Fruit fly (Drosophila melanogaster) whole organism, embryonic: ENCODE data around the gene CG1494.
A peak's percentile ranks its signal among the peaks of the same experiment; 100 is the strongest.

ENCODE experiments used
- C15 ChIP-seq: fragments of 200-800 bp; sonication (Bioruptor generic); IDR thresholded peaks from 3 replicates; pipeline ENCODE4 v1.3.6; 2022; ENCODE audit warnings: missing biosample characterization, missing genetic modification characterization
- CG1024 ChIP-seq: fragments of 200-800 bp; sonication (Bioruptor generic); IDR thresholded peaks from 2 replicates; pipeline ENCODE4 v1.3.6; 2022; ENCODE audit warnings: missing biosample characterization, missing genetic modification characterization
- CG10274 ChIP-seq: fragments of 200-800 bp; sonication (Bioruptor generic); optimal IDR thresholded peaks from 3 replicates; lab custom pipeline; 2017; ENCODE audit warnings: missing biosample characterization, mild to moderate bottlenecking, missing genetic modification characterization
- CG12155 ChIP-seq: fragments of 200-800 bp; sonication (Bioruptor generic); optimal IDR thresholded peaks from 3 replicates; lab custom pipeline; 2016; ENCODE audit warnings: missing biosample characterization, missing genetic modification characterization
- CG12219 ChIP-seq: fragments of 200-800 bp; sonication (Bioruptor generic); optimal IDR thresholded peaks from 3 replicates; lab custom pipeline; 2018; ENCODE audit warnings: missing biosample characterization, mild to moderate bottlenecking, missing genetic modification characterization
- CG14860 ChIP-seq: fragments of 200-800 bp; sonication (Bioruptor generic); IDR thresholded peaks from 3 replicates; pipeline ENCODE4 v1.3.6; 2022; ENCODE audit warnings: missing biosample characterization, missing genetic modification characterization; ENCODE audit not compliant: partially characterized antibody
- CG15479 ChIP-seq: fragments of 200-800 bp; sonication (Bioruptor generic); optimal IDR thresholded peaks from 3 replicates; lab custom pipeline; 2019; ENCODE audit warnings: missing biosample characterization, mild to moderate bottlenecking, missing genetic modification characterization, moderate library complexity
- CG15514 ChIP-seq: fragments of 200-800 bp; sonication (Bioruptor generic); optimal IDR thresholded peaks from 3 replicates; lab custom pipeline; 2017; ENCODE audit warnings: missing biosample characterization, missing genetic modification characterization, mild to moderate bottlenecking, moderate library complexity, missing genetic modification reagents
- CG17359 ChIP-seq: fragments of 200-800 bp; sonication (Bioruptor generic); optimal IDR thresholded peaks from 3 replicates; lab custom pipeline; 2018; ENCODE audit warnings: missing biosample characterization, mild to moderate bottlenecking, missing genetic modification characterization, moderate library complexity
- CG18764 ChIP-seq: fragments of 200-800 bp; sonication (Bioruptor generic); optimal IDR thresholded peaks from 3 replicates; lab custom pipeline; 2016; ENCODE audit warnings: missing biosample characterization, missing genetic modification characterization
- CG31365 ChIP-seq: fragments of 200-800 bp; sonication (Bioruptor generic); optimal IDR thresholded peaks from 2 replicates; lab custom pipeline; 2018; ENCODE audit warnings: missing biosample characterization, mild to moderate bottlenecking, missing genetic modification characterization
- CG34224 ChIP-seq: fragments of 200-800 bp; sonication (Bioruptor generic); IDR thresholded peaks from 3 replicates; pipeline ENCODE4 v1.3.6; 2022; ENCODE audit warnings: missing biosample characterization, missing genetic modification characterization; ENCODE audit not compliant: partially characterized antibody
- CG3726 ChIP-seq: fragments of 200-800 bp; sonication (Bioruptor generic); IDR thresholded peaks from 3 replicates; pipeline ENCODE4, ENCODE4 v1.3.6; 2022; ENCODE audit warnings: missing biosample characterization, missing genetic modification characterization
- CG4282 ChIP-seq: fragments of 200-800 bp; sonication (Bioruptor generic); optimal IDR thresholded peaks from 2 replicates; lab custom pipeline; 2016; ENCODE audit warnings: missing biosample characterization, missing genetic modification characterization
- CG6272 ChIP-seq: fragments of 200-800 bp; sonication (Bioruptor generic); IDR thresholded peaks from 2 replicates; pipeline ENCODE4 v1.3.6; 2022; ENCODE audit warnings: missing biosample characterization, missing genetic modification characterization
- CG8944 ChIP-seq: fragments of 200-800 bp; sonication (Bioruptor generic); optimal IDR thresholded peaks from 3 replicates; lab custom pipeline; 2016; ENCODE audit warnings: missing biosample characterization, missing genetic modification characterization
- CG9932 ChIP-seq: fragments of 200-800 bp; sonication (Bioruptor generic); IDR thresholded peaks from 2 replicates; pipeline ENCODE4 v1.3.6; 2022; ENCODE audit warnings: missing biosample characterization, missing genetic modification characterization
- D ChIP-seq, 2 experiments: fragments of 200-800 bp in 1 of 2; fragments of >200 bp in 1 of 2; sonication (Bioruptor generic) in 1 of 2; optimal IDR thresholded peaks; 2 replicates in 1 of 2; 3 replicates in 1 of 2; lab custom pipeline; 2017; ENCODE audit warnings: mild to moderate bottlenecking in 1 of 2, missing biosample characterization in 1 of 2, missing genetic modification characterization in 1 of 2, missing genetic modification reagents in 1 of 2
- Deaf1 ChIP-seq: fragments of 200-800 bp; optimal IDR thresholded peaks from 3 replicates; lab custom pipeline; 2019; ENCODE audit warnings: missing biosample characterization, mild to moderate bottlenecking, missing genetic modification characterization, moderate library complexity
- Doc3 ChIP-seq: fragments of 200-800 bp; sonication (Bioruptor generic); IDR thresholded peaks from 3 replicates; pipeline ENCODE4 v1.3.6; 2022; ENCODE audit warnings: missing biosample characterization, missing genetic modification characterization; ENCODE audit not compliant: partially characterized antibody
- Fer2 ChIP-seq: fragments of 200-800 bp; sonication (Bioruptor generic); optimal IDR thresholded peaks from 2 replicates; lab custom pipeline; 2018; ENCODE audit warnings: missing biosample characterization, mild to moderate bottlenecking, missing genetic modification characterization, moderate library complexity
- HHEX ChIP-seq: fragments of 200-800 bp; sonication (Bioruptor generic); optimal IDR thresholded peaks from 3 replicates; lab custom pipeline; 2017; ENCODE audit warnings: missing biosample characterization, mild to moderate bottlenecking, missing genetic modification characterization, missing genetic modification reagents
- Hand ChIP-seq: fragments of 200-800 bp; sonication (Bioruptor generic); optimal IDR thresholded peaks from 2 replicates; lab custom pipeline; 2017; ENCODE audit warnings: mild to moderate bottlenecking, missing biosample characterization, missing genetic modification reagents, missing genetic modification characterization
- Hmr ChIP-seq: fragments of 200-800 bp; sonication (Bioruptor generic); optimal IDR thresholded peaks from 3 replicates; lab custom pipeline; 2017; ENCODE audit warnings: mild to moderate bottlenecking, missing biosample characterization, missing genetic modification reagents, missing genetic modification characterization
- Mad ChIP-seq: fragments of 200-800 bp; sonication (Bioruptor generic); optimal IDR thresholded peaks from 2 replicates; lab custom pipeline; 2016; ENCODE audit warnings: missing biosample characterization, missing genetic modification characterization
- NC2β ChIP-seq: fragments of 200-800 bp; sonication (Bioruptor generic); optimal IDR thresholded peaks from 2 replicates; lab custom pipeline; 2016; ENCODE audit warnings: missing biosample characterization, missing genetic modification characterization
- Oli ChIP-seq: fragments of 200-800 bp; sonication (Bioruptor generic); optimal IDR thresholded peaks from 2 replicates; lab custom pipeline; 2018; ENCODE audit warnings: missing biosample characterization, mild to moderate bottlenecking, missing genetic modification characterization, moderate library complexity
- Optix ChIP-seq: fragments of 200-800 bp; sonication (Bioruptor generic); IDR thresholded peaks from 3 replicates; pipeline ENCODE4 v1.3.6; 2022; ENCODE audit warnings: missing biosample characterization, missing genetic modification characterization
- Sin3A ChIP-seq: fragments of >200 bp; optimal IDR thresholded peaks from 2 replicates; lab custom pipeline; 2018
- Tbp ChIP-seq: fragments of >200 bp; optimal IDR thresholded peaks from 2 replicates; lab custom pipeline; 2018; ENCODE audit warnings: missing biosample characterization, missing genetic modification characterization
- al ChIP-seq: fragments of 200-800 bp; sonication (Bioruptor generic); IDR thresholded peaks from 2 replicates; pipeline ENCODE4 v1.3.6; 2022; ENCODE audit warnings: missing biosample characterization, missing genetic modification characterization
- croc ChIP-seq: fragments of 200-800 bp; sonication (Bioruptor generic); conservative IDR thresholded peaks from 3 replicates; pipeline ENCODE4 v1.3.6; 2022; ENCODE audit warnings: missing biosample characterization, missing genetic modification characterization
- ewg ChIP-seq: fragments of 200-800 bp; sonication (Bioruptor generic); optimal IDR thresholded peaks from 3 replicates; lab custom pipeline; 2017; ENCODE audit warnings: mild to moderate bottlenecking, missing biosample characterization, missing genetic modification reagents, missing genetic modification characterization
- exex ChIP-seq: fragments of 200-800 bp; sonication (Bioruptor generic); optimal IDR thresholded peaks from 4 replicates; lab custom pipeline; 2018; ENCODE audit warnings: missing biosample characterization, mild to moderate bottlenecking, missing genetic modification characterization, moderate library complexity
- fd102C ChIP-seq: fragments of 200-800 bp; sonication (Bioruptor generic); optimal IDR thresholded peaks from 2 replicates; lab custom pipeline; 2018; ENCODE audit warnings: missing biosample characterization, mild to moderate bottlenecking, missing genetic modification characterization, moderate library complexity
- fd3F ChIP-seq: fragments of 200-800 bp; sonication (Bioruptor generic); optimal IDR thresholded peaks from 2 replicates; lab custom pipeline; 2018; ENCODE audit warnings: missing biosample characterization, mild to moderate bottlenecking, missing genetic modification characterization, moderate library complexity
- gcm ChIP-seq: fragments of 200-800 bp; sonication (Bioruptor generic); optimal IDR thresholded peaks from 2 replicates; lab custom pipeline; 2019; ENCODE audit warnings: missing biosample characterization, mild to moderate bottlenecking, missing genetic modification characterization, moderate library complexity
- grn ChIP-seq: fragments of 200-800 bp; sonication (Bioruptor generic); optimal IDR thresholded peaks from 3 replicates; lab custom pipeline; 2017; ENCODE audit warnings: missing biosample characterization, missing genetic modification characterization
- gsb ChIP-seq: fragments of 200-800 bp; sonication (Bioruptor generic); IDR thresholded peaks from 2 replicates; pipeline ENCODE4 v1.3.6; 2022; ENCODE audit warnings: missing biosample characterization, missing genetic modification characterization
- her ChIP-seq: fragments of 200-800 bp; sonication (Bioruptor generic); optimal IDR thresholded peaks from 2 replicates; lab custom pipeline; 2016; ENCODE audit warnings: missing biosample characterization, missing genetic modification characterization
- insv ChIP-seq, 2 experiments: fragments of 200-800 bp; sonication (Bioruptor generic); optimal IDR thresholded peaks; 3 replicates each; lab custom pipeline; 2016 to 2018; ENCODE audit warnings: missing biosample characterization in 2 of 2, missing genetic modification characterization in 2 of 2
- jigr1 ChIP-seq: fragments of 200-800 bp; sonication (Bioruptor generic); IDR thresholded peaks from 3 replicates; pipeline ENCODE4 v1.3.6; 2022; ENCODE audit warnings: missing biosample characterization, missing genetic modification characterization
- onecut ChIP-seq: fragments of 200-800 bp; sonication (Bioruptor generic); IDR thresholded peaks from 2 replicates; pipeline ENCODE4 v1.3.6; 2022; ENCODE audit warnings: missing biosample characterization, missing genetic modification characterization
- org-1 ChIP-seq: fragments of 200-800 bp; sonication (Bioruptor generic); optimal IDR thresholded peaks from 2 replicates; lab custom pipeline; 2017; ENCODE audit warnings: missing biosample characterization, missing genetic modification characterization
- sens ChIP-seq: fragments of 200-800 bp; sonication (Bioruptor generic); peaks from one replicate; lab custom pipeline; 2016; ENCODE audit warnings: missing biosample characterization, missing genetic modification characterization
- seq ChIP-seq: fragments of 200-800 bp; sonication (Bioruptor generic); IDR thresholded peaks from 2 replicates; pipeline ENCODE4 v1.3.6; 2022; ENCODE audit warnings: missing biosample characterization, missing genetic modification characterization
- wdn ChIP-seq: fragments of 200-800 bp; sonication (Bioruptor generic); IDR thresholded peaks from 2 replicates; pipeline ENCODE4 v1.3.6; 2022; ENCODE audit warnings: missing biosample characterization, missing genetic modification characterization
- wek ChIP-seq: fragments of 200-800 bp; sonication (Bioruptor generic); optimal IDR thresholded peaks from 3 replicates; lab custom pipeline; 2018; ENCODE audit warnings: missing biosample characterization, mild to moderate bottlenecking, missing genetic modification characterization, moderate library complexity
- zf30C ChIP-seq: fragments of 200-800 bp; sonication (Bioruptor generic); optimal IDR thresholded peaks from 3 replicates; lab custom pipeline; 2018; ENCODE audit warnings: missing biosample characterization, mild to moderate bottlenecking, missing genetic modification characterization

CG1494 gene

dm6 chrX:21323933-21324688 lies 39.0 kb downstream of the CG1494 start, which contains the start of the genes Dd and CG1486 (continued):
- TF ChIP-seq D (optimal IDR thresholded peaks at IDR 0.05; lab: Kevin White, UChicago) (peak; percentile 32), D (GFP tag; optimal IDR thresholded peaks at IDR 0.05; lab: Kevin White, UChicago) (no peak), al (no peak), Hand (GFP tag; lab: Kevin White, UChicago) (no peak), insv (GFP tag; optimal IDR thresholded peaks at IDR 0.05; lab: Kevin White, UChicago) (peak in 1 of 2 experiments; percentile 2), Sin3A (lab: Kevin White, UChicago) (peak; percentile 98), CG31365 (tag; lab: Kevin White, UChicago) (no peak), CG10274 (GFP tag; lab: Kevin White, UChicago) (no peak), Oli (tag; lab: Kevin White, UChicago) (no peak), Deaf1 (no peak), CG8944 (GFP tag; lab: Kevin White, UChicago) (no peak), Mad (GFP tag; lab: Kevin White, UChicago) (no peak), CG15479 (no peak), NC2β (GFP tag; lab: Kevin White, UChicago) (no peak), her (GFP tag; lab: Kevin White, UChicago) (no peak), zf30C (GFP tag; lab: Kevin White, UChicago) (no peak), wek (GFP tag; lab: Kevin White, UChicago) (no peak), wdn (GFP tag; lab: Robert Waterston, UW) (no peak), Fer2 (tag; lab: Kevin White, UChicago) (no peak), sens (GFP tag; lab: Kevin White, UChicago) (peak; percentile 29), C15 (GFP tag; lab: Robert Waterston, UW) (no peak), HHEX (GFP tag; lab: Kevin White, UChicago) (no peak), fd3F (GFP tag; lab: Kevin White, UChicago) (no peak), onecut (no peak), fd102C (no peak), CG17359 (tag; lab: Kevin White, UChicago) (no peak), grn (no peak), croc (no peak), CG14860 (GFP tag; lab: Robert Waterston, UW) (peak; percentile 87), Tbp (no peak), Hmr (GFP tag; lab: Kevin White, UChicago) (no peak), CG3726 (GFP tag; lab: Robert Waterston, UW) (no peak), CG9932 (GFP tag; lab: Robert Waterston, UW) (0 out of 2 replicates have a peak, but pooled peaks have one; percentile 31), CG34224 (GFP tag; lab: Robert Waterston, UW) (peak; percentile 74), CG6272 (GFP tag; lab: Robert Waterston, UW) (0 out of 2 replicates have a peak, but pooled peaks have one; percentile 29), gsb (no peak), CG15514 (GFP tag; lab: Kevin White, UChicago) (peak; percentile 63), CG1024 (GFP tag; lab: Robert Waterston, UW) (no peak), gcm (GFP tag; lab: Kevin White, UChicago) (no peak), jigr1 (no peak), CG12219 (GFP tag; lab: Kevin White, UChicago) (no peak), Optix (GFP tag; lab: Robert Waterston, UW) (no peak), CG4282 (GFP tag; lab: Kevin White, UChicago) (peak; percentile 22), exex (no peak), org-1 (no peak), CG18764 (no peak), CG12155 (GFP tag; lab: Kevin White, UChicago) (peak; percentile 67), ewg (GFP tag; lab: Kevin White, UChicago) (peak; percentile 30), Doc3 (GFP tag; lab: Robert Waterston, UW) (peak; percentile 75), seq (GFP tag; lab: Robert Waterston, UW) (no peak)
